Worm (Caenorhabditis elegans): Measurements from ENCODE around the gene dcap-1.

ce11 chrIV:1005761-1006160 is 48.8 kb downstream of the dcap-1 start, which contains the start of gene immp-2:
- TF ChIP-seq unc-62 (GFP tag; optimal IDR thresholded peaks at IDR 0.05) (no peak), nhr-12 (tag; optimal IDR thresholded peaks at IDR 0.05) (no peak), nhr-28 (tag; optimal IDR thresholded peaks at IDR 0.05) (no peak), fos-1 (tag; optimal IDR thresholded peaks at IDR 0.05) (no peak), ztf-11 (tag; optimal IDR thresholded peaks at IDR 0.05) (no peak)

All from whole organism, L3 larva.